Worm (Caenorhabditis elegans) whole organism, midembryonic: ENCODE results near the gene cpar-1.

Source experiments
- T22C8.4 ChIP-seq: fragments of 200-800 bp; sonication (Bioruptor generic); IDR thresholded peaks from 2 replicates; pipeline ENCODE4 v1.3.6; 2022; ENCODE audit warnings: missing genetic modification characterization, missing compliant biosample characterization
- cog-1 ChIP-seq: sonication (generic microtip); optimal IDR thresholded peaks from 2 replicates; lab custom pipeline; 2016; ENCODE audit warnings: missing genetic modification characterization, missing compliant biosample characterization
- flt-1 ChIP-seq: fragments of 200-800 bp; sonication (Bioruptor generic); IDR thresholded peaks from 2 replicates; pipeline ENCODE4 v1.3.6; 2022; ENCODE audit warnings: missing genetic modification characterization, missing compliant biosample characterization
- klf-2 ChIP-seq: fragments of 200-800 bp; sonication (Bioruptor generic); conservative IDR thresholded peaks from 2 replicates; pipeline ENCODE4 v1.3.6; 2022; ENCODE audit warnings: missing genetic modification reagents, missing genetic modification characterization, missing compliant biosample characterization
- med-1 ChIP-seq: sonication (generic microtip); optimal IDR thresholded peaks from 2 replicates; lab custom pipeline; 2017; ENCODE audit warnings: missing genetic modification characterization, mild to moderate bottlenecking, missing compliant biosample characterization, antibody characterized with exemption, missing genetic modification reagents; ENCODE audit not compliant: insufficient read depth
- ref-1 ChIP-seq: fragments of 200-800 bp; sonication (Bioruptor generic); conservative IDR thresholded peaks from 2 replicates; pipeline ENCODE4 v1.3.6; 2022; ENCODE audit warnings: missing genetic modification reagents, missing genetic modification characterization, missing compliant biosample characterization
- tab-1 ChIP-seq: fragments of 200-800 bp; sonication (Bioruptor generic); IDR thresholded peaks from 2 replicates; pipeline ENCODE4 v1.3.6; 2022; ENCODE audit warnings: missing genetic modification characterization, missing compliant biosample characterization
- ztf-23 ChIP-seq: fragments of 200-800 bp; sonication (Bioruptor generic); IDR thresholded peaks from 2 replicates; pipeline ENCODE4 v1.3.6; 2022; ENCODE audit warnings: missing genetic modification reagents, missing genetic modification characterization, missing compliant biosample characterization
- ztf-29 ChIP-seq: fragments of 200-800 bp; sonication (Bioruptor generic); IDR thresholded peaks from 2 replicates; pipeline ENCODE4 v1.3.6; 2022; ENCODE audit warnings: missing genetic modification reagents, missing genetic modification characterization, missing compliant biosample characterization

The cpar-1 gene

DNA sequence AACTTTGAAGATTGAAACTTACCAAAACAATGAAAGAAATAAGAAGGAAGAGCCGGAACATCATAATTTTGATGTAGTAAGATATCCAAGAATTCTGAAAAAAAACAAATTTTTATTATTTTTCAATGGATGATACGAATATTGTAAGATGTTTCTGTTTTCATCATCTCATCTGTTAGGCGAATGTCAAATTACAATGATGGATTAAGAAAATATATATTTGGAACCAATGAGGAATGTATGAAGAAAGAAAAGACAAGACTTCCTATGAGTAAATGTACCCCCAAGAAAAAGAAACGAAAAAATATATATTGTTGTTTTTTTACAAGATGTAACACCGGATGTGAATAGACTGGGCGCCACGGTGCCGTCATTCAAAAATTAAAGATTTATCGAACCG, 7.6 kb upstream of the cpar-1 start, which contains the start of gene T26G10.5:
T26G10.5 (minus strand) TSS at position 101 of the 400 bp plus-strand sequence.
- no peak for TF ChIP-seq T22C8.4 (GFP tag; lab: Robert Waterston, UW)
- TF ChIP-seq klf-2 (GFP tag; lab: Robert Waterston, UW) = no peak
- no peak for TF ChIP-seq flt-1
- TF ChIP-seq med-1 (GFP tag; lab: Kevin White, UChicago) = no peak
- TF ChIP-seq tab-1 = no peak
- TF ChIP-seq ztf-23 (GFP tag; lab: Robert Waterston, UW) = no peak
- TF ChIP-seq ztf-29 (GFP tag; lab: Robert Waterston, UW) = no peak
- TF ChIP-seq ref-1 = no peak
- TF ChIP-seq cog-1 = no peak

ce11 chrIII:9434999-9435398, 1.1 kb downstream of the cpar-1 start:
- TF ChIP-seq ztf-29 (GFP tag; lab: Robert Waterston, UW) = no peak
- TF ChIP-seq med-1 (GFP tag; lab: Kevin White, UChicago) = no peak
- TF ChIP-seq flt-1 = no peak
- no peak for TF ChIP-seq T22C8.4 (GFP tag; lab: Robert Waterston, UW)
- TF ChIP-seq cog-1 = no peak
- no peak for TF ChIP-seq ztf-23 (GFP tag; lab: Robert Waterston, UW)
- TF ChIP-seq tab-1 = no peak
- TF ChIP-seq klf-2 (GFP tag; lab: Robert Waterston, UW) = no peak
- no peak for TF ChIP-seq ref-1

DNA sequence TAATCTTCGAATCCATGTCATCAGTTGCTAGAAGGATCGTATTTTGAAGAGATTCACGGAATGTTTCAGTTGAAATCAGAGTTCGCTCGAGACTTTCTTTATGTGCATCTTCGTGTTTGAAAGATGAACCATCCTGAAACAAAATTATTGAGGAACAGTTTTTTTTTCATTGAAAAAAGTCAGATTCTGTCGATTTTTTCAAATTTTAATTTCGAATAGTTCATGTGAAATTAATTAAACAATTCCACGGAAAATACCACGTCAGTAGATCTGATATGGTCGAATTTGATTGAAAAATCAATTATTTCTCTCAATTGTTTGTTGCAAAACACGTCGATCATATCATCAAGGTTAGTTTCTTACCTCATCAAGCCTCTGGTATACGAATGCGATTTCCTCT, 5.5 kb downstream of the cpar-1 start, which contains the start of gene F54C8.1:
F54C8.1 (plus strand) TSS at position 301 of the 400 bp plus-strand sequence.
- no peak for TF ChIP-seq klf-2 (GFP tag; lab: Robert Waterston, UW)
- TF ChIP-seq flt-1 = no peak
- TF ChIP-seq T22C8.4 (GFP tag; lab: Robert Waterston, UW) = no peak
- no peak for TF ChIP-seq ztf-29 (GFP tag; lab: Robert Waterston, UW)
- TF ChIP-seq med-1 (GFP tag; lab: Kevin White, UChicago) = no peak

DNA sequence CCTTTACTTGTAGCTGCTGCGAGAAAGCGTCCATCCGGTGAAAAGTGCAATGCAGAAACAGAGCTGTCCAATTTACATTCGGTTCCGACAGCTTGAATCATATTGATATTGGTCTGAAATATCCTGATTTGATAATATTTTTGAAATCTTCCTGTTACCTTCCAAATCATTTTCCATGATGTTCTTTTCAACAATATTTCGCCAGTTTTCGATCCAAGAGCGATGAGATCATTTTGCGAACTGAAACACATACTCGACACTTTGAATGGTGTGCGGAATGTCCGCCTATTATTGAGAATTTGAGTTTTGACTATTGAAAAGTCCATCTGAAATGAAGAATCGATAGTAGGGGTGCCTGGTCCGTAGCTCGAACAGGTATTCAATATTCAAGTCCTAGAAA, 7.3 kb downstream of the cpar-1 start, which contains the start of gene emb-30:
emb-30 (minus strand) TSS at position 328 of the 400 bp plus-strand sequence.
- no peak for TF ChIP-seq klf-2 (GFP tag; lab: Robert Waterston, UW)
- TF ChIP-seq flt-1 = 0 out of 2 replicates have a peak, but pooled peaks have one; percentile 13

ce11 chrIII:9442846-9443245, 9.0 kb downstream of the cpar-1 start:
- no peak for TF ChIP-seq ztf-23 (GFP tag; lab: Robert Waterston, UW)

DNA sequence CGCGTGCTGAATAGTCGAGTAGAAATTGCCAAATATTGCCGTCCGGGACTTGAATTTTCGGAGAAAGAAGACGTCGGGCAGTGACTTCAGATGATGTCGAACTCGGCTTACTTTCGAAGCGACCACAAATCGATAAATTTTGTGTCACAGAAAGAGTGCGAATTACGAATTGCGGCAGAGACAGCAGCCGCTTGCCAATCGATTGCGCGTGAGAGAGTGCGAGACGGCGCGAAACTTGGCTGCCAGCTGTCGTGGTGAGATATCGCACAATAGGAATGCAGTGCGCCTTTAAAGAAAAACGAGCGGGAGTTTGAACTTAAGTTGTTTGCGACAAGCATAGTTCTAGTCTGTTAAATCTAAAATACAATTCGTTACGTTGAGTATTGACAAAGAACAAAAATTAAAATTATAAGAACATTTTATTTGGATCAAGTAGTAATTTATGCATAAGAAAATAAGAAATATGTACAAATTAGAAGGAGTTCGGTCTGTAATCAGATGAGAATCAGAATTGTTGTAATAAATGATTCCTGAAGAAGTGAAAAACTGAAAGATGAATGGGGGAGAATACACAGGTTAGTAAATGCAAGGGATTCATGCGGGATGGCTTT, 9.7 kb downstream of the cpar-1 start, which contains the start of gene pir-2:
pir-2 (minus strand) TSS at position 218 of the 611 bp plus-strand sequence.
- TF ChIP-seq ztf-23 (GFP tag; lab: Robert Waterston, UW) = peak; percentile 76
- TF ChIP-seq tab-1 = peak; percentile 13; the same call in 1 of the 2 replicates
- TF ChIP-seq cog-1 = peak; percentile 25
- TF ChIP-seq flt-1 = no peak
- TF ChIP-seq T22C8.4 (GFP tag; lab: Robert Waterston, UW) = peak; percentile 98

- TF ChIP-seq flt-1 = 0 out of 2 replicates have a peak, but pooled peaks have one; percentile 15
Observed at ce11 chrIII:9445699-9446098, 11.8 kb downstream of the cpar-1 start.

- peak; percentile 75; the same call in 1 of the 2 replicates for TF ChIP-seq flt-1
Observed at ce11 chrIII:9447634-9448033, 13.8 kb downstream of the cpar-1 start.

DNA sequence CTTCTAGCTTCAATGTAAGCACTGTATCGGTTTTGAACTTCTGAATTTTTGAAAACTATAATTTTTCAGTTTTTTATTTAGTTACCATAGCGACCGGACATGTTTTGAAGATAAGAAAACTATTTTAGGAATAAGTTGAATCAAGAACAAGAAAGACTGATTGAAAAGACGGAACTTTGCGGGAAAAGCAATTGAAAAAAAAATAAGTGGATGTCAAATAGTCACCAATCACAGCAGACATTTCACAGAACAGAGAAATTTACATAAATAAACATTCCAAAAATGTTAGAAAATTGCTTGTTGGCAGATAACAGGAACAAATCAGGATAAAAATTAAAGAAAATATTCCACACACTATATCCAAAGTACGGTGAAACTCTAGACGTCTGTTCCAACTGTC, 16.0 kb downstream of the cpar-1 start, which contains the start of gene F54C8.6:
F54C8.6 (minus strand) TSS at position 101 of the 400 bp plus-strand sequence.
- TF ChIP-seq flt-1 = no peak
- TF ChIP-seq ztf-23 (GFP tag; lab: Robert Waterston, UW) = no peak
- TF ChIP-seq klf-2 (GFP tag; lab: Robert Waterston, UW) = no peak
- no peak for TF ChIP-seq ztf-29 (GFP tag; lab: Robert Waterston, UW)
- no peak for TF ChIP-seq ref-1
- TF ChIP-seq cog-1 = no peak
- TF ChIP-seq med-1 (GFP tag; lab: Kevin White, UChicago) = no peak
- TF ChIP-seq tab-1 = no peak
- TF ChIP-seq T22C8.4 (GFP tag; lab: Robert Waterston, UW) = no peak

- TF ChIP-seq ztf-23 (GFP tag; lab: Robert Waterston, UW) = no peak
- no peak for TF ChIP-seq tab-1
- no peak for TF ChIP-seq ztf-29 (GFP tag; lab: Robert Waterston, UW)
- TF ChIP-seq ref-1 = no peak
- TF ChIP-seq klf-2 (GFP tag; lab: Robert Waterston, UW) = no peak
- no peak for TF ChIP-seq cog-1
- TF ChIP-seq med-1 (GFP tag; lab: Kevin White, UChicago) = no peak
- no peak for TF ChIP-seq flt-1
- no peak for TF ChIP-seq T22C8.4 (GFP tag; lab: Robert Waterston, UW)
Observed at ce11 chrIII:9450933-9451332, 17.1 kb downstream of the cpar-1 start.

ce11 chrIII:9453962-9454361, 20.1 kb downstream of the cpar-1 start, which contains the start of gene F54C8.7:
Gene F54C8.7 (minus strand): TSS chrIII:9454062.
- no peak for TF ChIP-seq ref-1
- TF ChIP-seq cog-1 = no peak
- no peak for TF ChIP-seq med-1 (GFP tag; lab: Kevin White, UChicago)
